Fruit fly (Drosophila melanogaster) whole organism, wandering third instar larva: ENCODE results near the gene CG32037.

Experiments used
- Abd-B ChIP-seq: fragments of >200 bp; optimal IDR thresholded peaks from 2 replicates; lab custom pipeline; 2017; ENCODE audit warnings: missing biosample characterization, missing genetic modification characterization
- CG32264 ChIP-seq: fragments of 200-800 bp; sonication (Bioruptor generic); optimal IDR thresholded peaks from 2 replicates; lab custom pipeline; 2016; ENCODE audit warnings: missing biosample characterization, missing genetic modification characterization
- CG9705 ChIP-seq: fragments of 200-800 bp; sonication (Bioruptor generic); optimal IDR thresholded peaks from 2 replicates; lab custom pipeline; 2018; ENCODE audit warnings: missing biosample characterization, mild to moderate bottlenecking, missing genetic modification characterization
- CrebA ChIP-seq: fragments of 200-800 bp; sonication (Bioruptor generic); optimal IDR thresholded peaks from 2 replicates; lab custom pipeline; 2016; ENCODE audit warnings: missing biosample characterization, mild to moderate bottlenecking, missing genetic modification characterization, borderline replicate concordance
- Dfd ChIP-seq: fragments of >200 bp; optimal IDR thresholded peaks from 2 replicates; lab custom pipeline; 2017; ENCODE audit warnings: missing biosample characterization, missing genetic modification characterization
- Dif ChIP-seq: fragments of 200-275, 200-300 bp; sonication (Bioruptor generic); optimal IDR thresholded peaks from 2 replicates; lab custom pipeline; 2018; ENCODE audit warnings: missing biosample characterization, missing genetic modification characterization; ENCODE audit not compliant: partially characterized antibody
- HLH106 ChIP-seq: fragments of 200-800 bp; optimal IDR thresholded peaks from 3 replicates; lab custom pipeline; 2019; ENCODE audit warnings: missing biosample characterization, mild to moderate bottlenecking, missing genetic modification characterization, moderate library complexity
- Hnf4 ChIP-seq: fragments of 200-800 bp; sonication (Bioruptor generic); optimal IDR thresholded peaks from 2 replicates; lab custom pipeline; 2016; ENCODE audit warnings: missing biosample characterization, mild to moderate bottlenecking, missing genetic modification characterization
- Hr78 ChIP-seq: fragments of >200 bp; optimal IDR thresholded peaks from 2 replicates; lab custom pipeline; 2017; ENCODE audit warnings: missing biosample characterization, missing genetic modification characterization
- Hr83 ChIP-seq: fragments of 200-300 bp; sonication (Bioruptor generic); optimal IDR thresholded peaks from 2 replicates; lab custom pipeline; 2016; ENCODE audit warnings: missing biosample characterization, mild to moderate bottlenecking, missing genetic modification characterization, moderate library complexity; ENCODE audit not compliant: poor library complexity, severe bottlenecking
- Jra ChIP-seq: sonication (Bioruptor generic); optimal IDR thresholded peaks from 2 replicates; lab custom pipeline; 2016; ENCODE audit warnings: missing biosample characterization, missing genetic modification characterization
- Mio ChIP-seq: sonication (Bioruptor generic); optimal IDR thresholded peaks from 2 replicates; lab custom pipeline; 2016; ENCODE audit warnings: missing biosample characterization, missing genetic modification characterization
- Myc ChIP-seq: fragments of >200 bp; optimal IDR thresholded peaks from 2 replicates; lab custom pipeline; 2017
- N ChIP-seq: fragments of >200 bp; optimal IDR thresholded peaks from 2 replicates; lab custom pipeline; 2018; ENCODE audit warnings: missing biosample characterization, missing external identifiers, missing genetic modification characterization
- OdsH ChIP-seq: fragments of 200-800 bp; sonication (Bioruptor generic); optimal IDR thresholded peaks from 2 replicates; lab custom pipeline; 2016; ENCODE audit warnings: missing biosample characterization, mild to moderate bottlenecking, missing genetic modification characterization
- Rel ChIP-seq, 2 experiments: fragments of 200-800 bp; sonication (Bioruptor generic) in 1 of 2; optimal IDR thresholded peaks; 2 replicates in 1 of 2; 3 replicates in 1 of 2; lab custom pipeline; 2016 to 2019; ENCODE audit warnings: mild to moderate bottlenecking in 2 of 2, missing biosample characterization in 2 of 2, missing genetic modification characterization in 2 of 2, moderate library complexity in 1 of 2
- Sp1 ChIP-seq: fragments of 200-800 bp; sonication (Bioruptor generic); optimal IDR thresholded peaks from 3 replicates; lab custom pipeline; 2019; ENCODE audit warnings: missing biosample characterization, mild to moderate bottlenecking, missing genetic modification characterization, moderate library complexity
- Vsx2 ChIP-seq: fragments of 200-300, 225-300 bp; sonication (Bioruptor generic); optimal IDR thresholded peaks from 2 replicates; lab custom pipeline; 2018; ENCODE audit warnings: missing biosample characterization, missing genetic modification characterization; ENCODE audit not compliant: partially characterized antibody
- br ChIP-seq: fragments of 200-800 bp; sonication (Bioruptor generic); optimal IDR thresholded peaks from 2 replicates; lab custom pipeline; 2016; ENCODE audit warnings: missing biosample characterization, missing genetic modification characterization
- brk ChIP-seq: fragments of 200-800 bp; sonication (Bioruptor generic); optimal IDR thresholded peaks from 2 replicates; lab custom pipeline; 2016; ENCODE audit warnings: missing biosample characterization, mild to moderate bottlenecking, missing genetic modification characterization
- dl ChIP-seq, 2 experiments: fragments of 175-275, 200-275 bp in 1 of 2; fragments of 200-275 bp in 1 of 2; sonication (Bioruptor generic); optimal IDR thresholded peaks; lab custom pipeline; 2018; ENCODE audit warnings: mild to moderate bottlenecking in 2 of 2, missing biosample characterization in 2 of 2, missing genetic modification characterization in 2 of 2, moderate library complexity in 2 of 2; ENCODE audit not compliant: partially characterized antibody in 2 of 2, insufficient read depth in 1 of 2
- dmrt93B ChIP-seq: fragments of 200-800 bp; sonication (Bioruptor generic); optimal IDR thresholded peaks from 2 replicates; lab custom pipeline; 2018; ENCODE audit warnings: missing biosample characterization, mild to moderate bottlenecking, missing genetic modification characterization
- dsf ChIP-seq: sonication (Bioruptor generic); optimal IDR thresholded peaks from 2 replicates; lab custom pipeline; 2016; ENCODE audit warnings: missing biosample characterization, missing genetic modification characterization, borderline replicate concordance
- ey ChIP-seq: fragments of 200-800 bp; sonication (Bioruptor generic); optimal IDR thresholded peaks from 2 replicates; lab custom pipeline; 2016; ENCODE audit warnings: missing biosample characterization, missing genetic modification characterization
- fru ChIP-seq: fragments of 200-800 bp; sonication (Bioruptor generic); optimal IDR thresholded peaks from 3 replicates; lab custom pipeline; 2016; ENCODE audit warnings: missing biosample characterization, mild to moderate bottlenecking, missing genetic modification characterization
- h ChIP-seq: fragments of 200-800 bp; sonication (Bioruptor generic); optimal IDR thresholded peaks from 3 replicates; lab custom pipeline; 2016; ENCODE audit warnings: missing biosample characterization, mild to moderate bottlenecking, missing genetic modification characterization
- jim ChIP-seq: fragments of 175-275, 200-325 bp; sonication (Bioruptor generic); optimal IDR thresholded peaks from 2 replicates; lab custom pipeline; 2016; ENCODE audit warnings: missing biosample characterization, mild to moderate bottlenecking, missing genetic modification characterization
- lola ChIP-seq: fragments of >200 bp; optimal IDR thresholded peaks from 2 replicates; lab custom pipeline; 2017; ENCODE audit warnings: missing biosample characterization, missing genetic modification characterization
- pan ChIP-seq: fragments of >200 bp; optimal IDR thresholded peaks from 2 replicates; lab custom pipeline; 2017
- psq ChIP-seq: fragments of 200-800 bp; sonication (Bioruptor generic); optimal IDR thresholded peaks from 3 replicates; lab custom pipeline; 2017; ENCODE audit warnings: missing biosample characterization, mild to moderate bottlenecking, missing genetic modification characterization, moderate library complexity
- sage ChIP-seq: fragments of 200-800 bp; sonication (Bioruptor generic); optimal IDR thresholded peaks from 2 replicates; lab custom pipeline; 2016; ENCODE audit warnings: missing biosample characterization, mild to moderate bottlenecking, missing genetic modification characterization
- usp ChIP-seq: fragments of >200 bp; optimal IDR thresholded peaks from 2 replicates; lab custom pipeline; 2017; ENCODE audit warnings: missing biosample characterization, missing genetic modification characterization
- woc ChIP-seq: sonication (Bioruptor generic); optimal IDR thresholded peaks from 2 replicates; lab custom pipeline; 2016; ENCODE audit warnings: missing biosample characterization, mild to moderate bottlenecking, missing genetic modification characterization

The CG32037 gene

dm6 chr3L:9492115-9492514 is at the start of gene CG32037:
Gene CG32037 (minus strand): TSS chr3L:9492215.
- TF ChIP-seq sage (GFP tag; lab: Kevin White, UChicago): no peak
- TF ChIP-seq jim (GFP tag; lab: Kevin White, UChicago): no peak
- no peak for TF ChIP-seq h (GFP tag; lab: Kevin White, UChicago)

dm6 chr3L:9528835-9529234 is 36.8 kb upstream of the CG32037 start, which contains the start of gene Or67a:
Gene Or67a (plus strand): TSS chr3L:9529067.
- peak in 1 of 2 experiments; percentile 26 for TF ChIP-seq dl (GFP tag; optimal IDR thresholded peaks at IDR 0.05; lab: Kevin White, UChicago; ENCODE audit: insufficient read depth in 1 of 2, partially characterized antibody in 2 of 2)
- no peak for TF ChIP-seq lola (GFP tag; lab: Kevin White, UChicago)
- no peak for TF ChIP-seq OdsH
- TF ChIP-seq jim (GFP tag; lab: Kevin White, UChicago): no peak
- no peak for TF ChIP-seq Dif (GFP tag; lab: Kevin White, UChicago)
- no peak for TF ChIP-seq Hr78 (GFP tag; lab: Kevin White, UChicago)
- no peak for TF ChIP-seq N (GFP tag; lab: Kevin White, UChicago)
- TF ChIP-seq, all 38 proteins: peak for 1

dm6 chr3L:9525444-9525843 is 33.4 kb upstream of the CG32037 start, which contains the start of gene CG33700:
Gene CG33700 (minus strand): TSS chr3L:9525544.
- peak; percentile 70 for TF ChIP-seq Dfd (GFP tag; lab: Kevin White, UChicago)
- TF ChIP-seq Vsx2 (GFP tag; lab: Kevin White, UChicago): no peak

- TF ChIP-seq lola (GFP tag; lab: Kevin White, UChicago): no peak
- no peak for TF ChIP-seq sage (GFP tag; lab: Kevin White, UChicago)
- no peak for TF ChIP-seq Mio (GFP tag; lab: Kevin White, UChicago)
- TF ChIP-seq CG32264 (GFP tag; lab: Kevin White, UChicago): no peak
- no peak for TF ChIP-seq psq (GFP tag; lab: Kevin White, UChicago)
- no peak for TF ChIP-seq HLH106 (tag; lab: Kevin White, UChicago)
- no peak for TF ChIP-seq CG9705 (GFP tag; lab: Kevin White, UChicago)
- TF ChIP-seq h (GFP tag; lab: Kevin White, UChicago): no peak
- TF ChIP-seq Hr83 (GFP tag; lab: Kevin White, UChicago): no peak
Observed at dm6 chr3L:9513309-9513708, 21.3 kb upstream of the CG32037 start, which contains the start of gene CG33702. Gene CG33702 (minus strand): TSS chr3L:9513409.

dm6 chr3L:9512560-9512959 is 20.5 kb upstream of the CG32037 start, which contains the start of gene CG33703:
Gene CG33703 (minus strand): TSS chr3L:9512660.
- TF ChIP-seq h (GFP tag; lab: Kevin White, UChicago) (no peak), usp (GFP tag; lab: Kevin White, UChicago) (no peak), Dif (GFP tag; lab: Kevin White, UChicago) (no peak), Hr83 (GFP tag; lab: Kevin White, UChicago) (no peak), Hnf4 (GFP tag; lab: Kevin White, UChicago) (no peak)
- TF ChIP-seq, all 38 proteins: peak for 0

- TF ChIP-seq Rel (GFP tag; optimal IDR thresholded peaks at IDR 0.05; lab: Kevin White, UChicago): no peak
- TF ChIP-seq Rel (tag; optimal IDR thresholded peaks at IDR 0.05; lab: Kevin White, UChicago): peak; percentile 48
- no peak for TF ChIP-seq CG32264 (GFP tag; lab: Kevin White, UChicago)
- no peak for TF ChIP-seq CrebA (GFP tag; lab: Kevin White, UChicago)
- peak; percentile 8 for TF ChIP-seq HLH106 (tag; lab: Kevin White, UChicago)
- no peak for TF ChIP-seq woc
- peak; percentile 6 for TF ChIP-seq br
- peak; percentile 7 for TF ChIP-seq Myc (lab: Kevin White, UChicago)
- no peak for TF ChIP-seq dmrt93B (GFP tag; lab: Kevin White, UChicago)
- no peak for TF ChIP-seq Vsx2 (GFP tag; lab: Kevin White, UChicago)
- TF ChIP-seq Hnf4 (GFP tag; lab: Kevin White, UChicago): peak; percentile 27
- TF ChIP-seq Jra: peak; percentile 25
- TF ChIP-seq ey: no peak
- TF ChIP-seq Dif (GFP tag; lab: Kevin White, UChicago): no peak
- no peak for TF ChIP-seq sage (GFP tag; lab: Kevin White, UChicago)
- no peak for TF ChIP-seq fru (GFP tag; lab: Kevin White, UChicago)
- TF ChIP-seq Sp1 (GFP tag; lab: Kevin White, UChicago): peak; percentile 72
- TF ChIP-seq brk (GFP tag; lab: Kevin White, UChicago): peak; percentile 69
- TF ChIP-seq dsf (GFP tag; lab: Kevin White, UChicago): no peak
- TF ChIP-seq N (GFP tag; lab: Kevin White, UChicago): no peak
- no peak for TF ChIP-seq pan (lab: Kevin White, UChicago)
- no peak for TF ChIP-seq Dfd (GFP tag; lab: Kevin White, UChicago)
- TF ChIP-seq lola (GFP tag; lab: Kevin White, UChicago): no peak
- no peak for TF ChIP-seq Abd-B (GFP tag; lab: Kevin White, UChicago)
- no peak for TF ChIP-seq usp (GFP tag; lab: Kevin White, UChicago)
- TF ChIP-seq h (GFP tag; lab: Kevin White, UChicago): peak; percentile 31
- no peak for TF ChIP-seq Hr83 (GFP tag; lab: Kevin White, UChicago)
Observed at dm6 chr3L:9511287-9512256, 19.6 kb upstream of the CG32037 start, which contains the start of gene RpS9. Gene RpS9 (minus strand): TSS chr3L:9511531.
